Fruit fly (Drosophila melanogaster): Measurements from ENCODE around the gene RagA-B.
A peak's percentile ranks its signal among the peaks of the same experiment; 100 is the strongest.

Gene RagA-B

DNA sequence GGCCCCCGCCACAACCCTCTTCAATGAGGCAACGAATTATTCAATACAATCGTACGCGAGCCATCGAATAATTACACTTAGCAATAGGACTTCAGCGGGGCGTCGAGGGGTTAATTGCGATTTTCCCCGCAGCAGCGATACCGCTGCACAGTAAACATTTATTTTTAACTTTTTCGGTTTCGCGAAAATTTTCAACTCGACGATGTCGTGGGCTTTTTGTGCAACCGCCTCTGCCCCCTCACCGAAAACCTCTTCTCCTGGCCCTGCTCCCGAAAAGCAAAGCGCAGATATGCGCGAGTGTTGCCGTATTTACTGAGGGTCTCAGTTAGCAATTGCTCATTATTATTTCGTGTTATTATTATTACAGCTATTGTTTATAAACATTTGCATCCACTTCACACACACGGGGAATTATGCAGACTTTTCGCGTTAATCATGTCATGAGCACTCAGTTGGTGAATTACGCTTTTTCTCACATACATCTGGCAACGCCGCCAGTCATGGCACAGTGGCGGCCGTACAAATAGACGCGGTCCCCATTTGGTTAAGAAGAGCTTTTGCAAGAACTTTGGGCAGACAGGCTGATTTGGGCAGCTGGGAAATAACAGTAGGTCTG, 29.8 kb upstream of the RagA-B start (continued):
- TF ChIP-seq CG10366 (GFP tag; IDR thresholded peaks at IDR 0.05) = no peak
- TF ChIP-seq MTF-1 (GFP tag; optimal IDR thresholded peaks at IDR 0.05; ENCODE audit: borderline replicate concordance) = peak; percentile 1
- TF ChIP-seq slbo (GFP tag; IDR thresholded peaks at IDR 0.05) = peak; percentile 53; the same call in 1 of the 2 replicates
- TF ChIP-seq crc (GFP tag; optimal IDR thresholded peaks at IDR 0.05) = peak; percentile 34
- peak; percentile 52 for TF ChIP-seq CG13424 (tag; optimal IDR thresholded peaks at IDR 0.05)
- no peak for TF ChIP-seq CG42726 (GFP tag; IDR thresholded peaks at IDR 0.05; ENCODE audit: partially characterized antibody)
- no peak for TF ChIP-seq cad (GFP tag; optimal IDR thresholded peaks at IDR 0.05)
- TF ChIP-seq CG4282 (GFP tag; optimal IDR thresholded peaks at IDR 0.05) = no peak
- no peak for TF ChIP-seq CG4730 (GFP tag; IDR thresholded peaks at IDR 0.05)
- no peak for TF ChIP-seq CG11695 (GFP tag; IDR thresholded peaks at IDR 0.05)
- peak; percentile 6 for TF ChIP-seq kay (GFP tag; optimal IDR thresholded peaks at IDR 0.05)
- TF ChIP-seq unpg (GFP tag; optimal IDR thresholded peaks at IDR 0.05) = peak; percentile 43
- TF ChIP-seq Fer2 (tag; optimal IDR thresholded peaks at IDR 0.05) = no peak
- TF ChIP-seq ara (GFP tag; IDR thresholded peaks at IDR 0.05) = no peak
- TF ChIP-seq Hr3 (GFP tag; optimal IDR thresholded peaks at IDR 0.05) = peak; percentile 16
- peak; percentile 35; the same call in 1 of the 2 replicates for TF ChIP-seq sisA (GFP tag; IDR thresholded peaks at IDR 0.05)
- peak; percentile 63 for TF ChIP-seq cwo (GFP tag; optimal IDR thresholded peaks at IDR 0.05)
- no peak for TF ChIP-seq exex (tag; optimal IDR thresholded peaks at IDR 0.05)
- TF ChIP-seq al (GFP tag; IDR thresholded peaks at IDR 0.05) = no peak
- no peak for TF ChIP-seq dati (GFP tag; IDR thresholded peaks at IDR 0.05)
- TF ChIP-seq vnd (GFP tag; IDR thresholded peaks at IDR 0.05; ENCODE audit: partially characterized antibody) = no peak

DNA sequence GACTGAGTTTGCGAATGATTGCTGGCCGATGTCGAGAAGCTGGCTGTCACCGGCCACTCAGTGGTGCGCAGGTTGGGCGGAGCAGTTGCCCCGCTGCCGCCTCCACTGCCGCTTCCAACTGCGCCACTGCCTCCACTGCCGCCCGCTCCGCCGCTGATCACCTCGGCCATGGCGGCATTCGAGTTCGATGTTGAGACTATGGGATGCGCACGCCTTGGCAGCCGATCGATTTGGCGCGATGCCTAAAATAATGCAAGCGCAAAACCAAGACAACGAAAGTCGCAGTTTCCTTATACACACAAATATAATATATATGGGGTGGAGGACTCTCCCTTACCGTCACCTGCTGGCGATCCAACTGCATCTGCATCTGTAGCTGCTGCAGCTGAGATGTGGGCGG, 27.6 kb upstream of the RagA-B start:
- TF ChIP-seq Drgx (GFP tag; IDR thresholded peaks at IDR 0.05) (peak; percentile 17; the same call in 1 of the 2 replicates), ara (GFP tag; IDR thresholded peaks at IDR 0.05) (no peak), fru (optimal IDR thresholded peaks at IDR 0.05) (no peak), Med (GFP tag) (peak; percentile 7)

DNA sequence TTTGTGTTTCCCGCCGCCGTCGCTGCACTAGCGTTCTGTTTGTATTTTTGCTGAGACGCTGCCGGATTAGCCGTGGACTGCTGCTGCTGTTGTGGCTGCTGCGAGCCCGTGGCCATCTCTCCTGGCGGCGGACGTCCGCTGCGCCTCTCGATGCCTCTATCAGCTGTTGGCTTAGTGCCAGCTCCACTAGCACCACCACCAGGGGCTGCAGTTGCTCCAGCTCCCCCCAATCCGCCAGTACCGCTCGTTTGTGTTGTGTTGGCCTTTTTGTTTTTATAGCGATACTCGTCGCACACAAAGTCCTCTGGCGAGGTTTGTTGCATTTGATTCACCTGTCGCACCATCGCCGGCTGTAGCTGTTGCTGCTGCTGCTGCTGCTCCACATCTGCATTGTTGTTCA, 26.6 kb upstream of the RagA-B start:
- peak; percentile 39; the same call in 1 of the 2 replicates for TF ChIP-seq Drgx (GFP tag; IDR thresholded peaks at IDR 0.05)
- TF ChIP-seq Ada2b (GFP tag; IDR thresholded peaks at IDR 0.05) = no peak

DNA sequence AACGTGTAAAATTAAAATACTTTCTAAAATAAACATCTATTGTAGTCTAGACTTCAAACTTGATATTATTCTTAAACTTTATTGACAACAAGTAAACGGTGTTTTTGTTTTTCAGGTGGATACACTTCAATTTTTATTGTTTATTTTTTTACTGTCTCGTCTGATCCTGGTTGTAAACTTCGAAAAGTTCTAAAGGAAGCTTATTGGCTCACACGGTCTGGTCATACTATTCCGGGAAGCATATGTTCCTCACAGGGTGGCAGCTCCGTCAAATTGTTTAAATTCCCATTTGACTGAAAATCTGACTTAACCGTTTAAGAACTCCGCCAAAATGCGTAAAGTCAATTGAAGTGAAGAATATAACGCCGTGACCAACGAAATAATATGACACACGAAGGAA, 24.1 kb upstream of the RagA-B start, which contains the start of gene CG11983:
Gene CG11983, plus strand, starts transcription at position 120 of the 400 bp plus-strand sequence.
- TF ChIP-seq cg (GFP tag; optimal IDR thresholded peaks at IDR 0.05) (no peak), CG3726 (GFP tag; IDR thresholded peaks at IDR 0.05) (no peak), bbx (GFP tag; IDR thresholded peaks at IDR 0.05; ENCODE audit: partially characterized antibody) (no peak), CG9932 (GFP tag; IDR thresholded peaks at IDR 0.05) (no peak), ems (GFP tag; optimal IDR thresholded peaks at IDR 0.05) (no peak), slbo (GFP tag; IDR thresholded peaks at IDR 0.05) (no peak), CG7357 (GFP tag; IDR thresholded peaks at IDR 0.05) (no peak), ase (GFP tag; IDR thresholded peaks at IDR 0.05) (no peak), Ets65A (GFP tag) (no peak), chm (GFP tag; IDR thresholded peaks at IDR 0.05) (no peak), inv (GFP tag; IDR thresholded peaks at IDR 0.05; ENCODE audit: partially characterized antibody) (no peak), CG7271 (tag; optimal IDR thresholded peaks at IDR 0.05) (no peak), CG17612 (GFP tag; IDR thresholded peaks at IDR 0.05) (no peak), gsb-n (tag; optimal IDR thresholded peaks at IDR 0.05) (no peak), Six4 (GFP tag; optimal IDR thresholded peaks at IDR 0.05) (no peak), pho (GFP tag; optimal IDR thresholded peaks at IDR 0.05) (no peak), jigr1 (GFP tag; IDR thresholded peaks at IDR 0.05) (no peak), CG1792 (GFP tag; optimal IDR thresholded peaks at IDR 0.05) (no peak), CG8290 (GFP tag; optimal IDR thresholded peaks at IDR 0.05) (no peak), CG8290 (tag; optimal IDR thresholded peaks at IDR 0.05) (no peak), CG8478 (optimal IDR thresholded peaks at IDR 0.05) (no peak), Hmx (GFP tag; optimal IDR thresholded peaks at IDR 0.05) (no peak), crp (GFP tag; optimal IDR thresholded peaks at IDR 0.05) (peak in 1 of 2 experiments; percentile 80), CG13287 (GFP tag; IDR thresholded peaks at IDR 0.05; ENCODE audit: partially characterized antibody) (no peak), abd-A (tag; optimal IDR thresholded peaks at IDR 0.05) (no peak)
